Fruit fly (Drosophila melanogaster): ENCODE measurements around the gene grass.

The grass gene

DNA sequence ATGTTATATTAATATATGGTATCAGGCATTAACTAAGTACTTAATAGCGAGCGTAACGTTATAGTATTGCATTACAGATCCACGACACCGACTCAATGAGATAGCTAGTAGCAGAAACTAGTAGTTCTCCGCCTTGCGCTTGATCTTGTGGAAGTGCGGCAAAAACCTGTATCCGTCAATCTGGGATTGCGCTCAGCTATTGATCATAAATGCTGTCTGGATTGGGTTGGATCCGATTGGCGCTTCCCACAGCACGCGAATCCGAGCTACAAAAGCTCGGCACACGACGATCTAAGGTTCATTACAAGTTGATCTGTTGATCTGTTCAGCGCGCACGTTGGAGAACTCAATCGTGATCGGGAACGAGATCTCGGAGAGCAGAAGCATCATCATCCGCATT is 3.1 kb downstream of the grass start, which contains the start of gene CG5909:
TSS of gene CG5909 (plus strand) at position 301 of the 400 bp plus-strand sequence.
- TF ChIP-seq CG17801 (GFP tag; optimal IDR thresholded peaks at IDR 0.05; ENCODE audit: partially characterized antibody): no peak

DNA sequence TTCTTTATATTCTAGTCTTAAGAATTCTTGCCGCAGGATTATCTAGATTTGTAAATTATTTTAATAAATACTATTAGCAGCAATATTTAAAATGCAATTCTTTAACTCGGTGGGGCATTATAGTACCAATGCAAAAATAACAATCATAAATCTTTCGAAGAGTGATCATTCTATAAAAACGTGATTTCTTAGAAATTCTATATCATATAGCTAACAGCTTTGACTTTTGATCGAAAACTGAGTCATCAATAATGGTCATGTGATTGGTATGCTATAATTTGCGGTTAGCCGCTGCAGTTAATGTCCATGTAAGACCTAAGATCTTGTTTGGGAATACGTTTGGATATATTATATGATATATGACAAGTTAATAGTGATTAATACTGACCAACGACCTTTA is 5.1 kb downstream of the grass start, which contains the start of gene ppk31:
TSS of gene ppk31 (plus strand) at position 301 of the 400 bp plus-strand sequence.
- TF ChIP-seq CG17801 (GFP tag; optimal IDR thresholded peaks at IDR 0.05; ENCODE audit: partially characterized antibody): no peak

DNA sequence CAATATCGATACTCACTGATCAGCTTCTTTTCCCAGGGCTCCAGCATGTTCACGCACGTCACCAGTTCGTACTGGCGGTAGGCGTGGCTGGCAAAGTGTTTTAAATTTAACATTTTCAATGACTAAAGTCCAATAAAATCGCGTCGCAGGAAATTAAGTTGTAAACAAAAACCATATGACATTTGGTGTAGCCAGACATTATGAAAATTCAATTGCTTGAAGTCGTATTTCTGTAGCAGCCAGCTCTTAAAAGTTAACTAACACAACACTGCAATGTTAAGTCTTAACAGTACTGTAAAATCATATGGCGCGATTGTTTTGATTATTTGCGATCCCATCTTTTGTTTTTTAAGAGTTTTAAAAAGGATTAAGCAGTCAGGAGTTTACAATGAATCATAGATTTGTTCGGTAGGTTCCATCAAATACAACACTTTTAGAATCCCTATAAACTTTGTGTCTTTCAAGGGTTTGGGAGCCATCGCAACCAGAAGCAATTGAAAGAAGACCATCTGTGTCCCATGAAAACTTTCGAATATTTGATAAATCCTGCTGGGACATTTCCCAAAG is 7.8 kb downstream of the grass start, which contains the start of the genes CG34293 and spn-D:
TSS of gene CG34293 (minus strand) at position 160 of the 567 bp plus-strand sequence.
TSS of gene spn-D (plus strand) at position 301 of the 567 bp plus-strand sequence.
- peak; percentile 28 for TF ChIP-seq CG17801 (GFP tag; optimal IDR thresholded peaks at IDR 0.05; ENCODE audit: partially characterized antibody)

DNA sequence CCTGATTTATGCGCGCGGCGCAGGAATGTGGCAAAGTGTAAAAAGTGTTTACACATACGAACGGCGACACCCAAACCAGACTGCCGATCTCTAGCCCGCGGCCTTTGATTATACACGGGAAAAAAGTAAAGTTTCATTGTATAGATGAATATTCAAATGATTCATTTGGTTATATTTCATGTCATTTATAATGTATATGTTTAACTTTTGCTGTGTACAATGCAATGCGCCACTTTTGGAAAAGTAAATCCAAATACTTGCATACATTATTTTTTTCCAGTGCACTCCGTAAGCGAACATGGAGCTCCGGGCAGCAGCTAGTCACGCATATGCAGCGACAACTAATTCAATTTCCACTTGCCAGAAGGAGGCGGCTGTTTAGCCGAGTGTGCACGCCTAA is 9.6 kb downstream of the grass start:
- TF ChIP-seq CG17801 (GFP tag; optimal IDR thresholded peaks at IDR 0.05; ENCODE audit: partially characterized antibody): no peak

DNA sequence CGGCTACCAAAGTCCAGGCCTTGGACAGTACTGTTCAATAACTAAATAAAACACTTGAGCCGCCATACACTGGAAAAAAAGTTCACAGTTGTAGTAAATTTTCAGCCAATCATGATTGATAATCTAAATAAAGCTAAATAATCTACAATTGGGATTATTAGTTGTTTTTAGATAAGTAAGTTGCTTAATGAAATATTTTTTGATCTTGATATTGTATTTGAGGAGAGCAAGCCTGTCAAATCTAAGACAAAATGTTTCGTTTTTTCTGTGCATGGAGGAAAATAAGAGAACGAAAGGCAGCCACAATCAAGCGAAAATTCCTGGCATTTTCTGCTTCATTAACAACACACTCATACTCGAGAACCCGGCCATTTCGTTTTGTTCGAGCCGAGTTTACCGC is 13.4 kb downstream of the grass start:
- TF ChIP-seq CG17801 (GFP tag; optimal IDR thresholded peaks at IDR 0.05; ENCODE audit: partially characterized antibody): no peak

DNA sequence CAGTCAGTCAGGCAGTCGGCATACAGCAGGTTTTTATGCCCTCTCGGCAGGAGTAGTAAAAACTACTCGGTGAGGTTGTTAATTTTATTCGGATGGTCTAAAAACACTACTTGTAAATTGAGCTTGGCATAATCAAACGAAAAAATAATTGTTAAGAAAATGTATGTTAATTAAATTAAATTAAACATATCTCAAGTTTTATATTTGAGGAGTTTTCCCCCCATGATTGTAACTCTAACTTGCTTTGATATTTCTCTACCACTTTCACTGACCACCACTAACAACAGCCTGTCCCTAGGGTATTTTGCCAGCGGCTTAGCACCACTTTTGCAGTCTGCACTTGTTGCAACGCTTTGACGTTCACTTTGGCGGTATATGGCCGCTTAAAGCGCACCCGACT is 18.0 kb downstream of the grass start:
- TF ChIP-seq CG17801 (GFP tag; optimal IDR thresholded peaks at IDR 0.05; ENCODE audit: partially characterized antibody): no peak

DNA sequence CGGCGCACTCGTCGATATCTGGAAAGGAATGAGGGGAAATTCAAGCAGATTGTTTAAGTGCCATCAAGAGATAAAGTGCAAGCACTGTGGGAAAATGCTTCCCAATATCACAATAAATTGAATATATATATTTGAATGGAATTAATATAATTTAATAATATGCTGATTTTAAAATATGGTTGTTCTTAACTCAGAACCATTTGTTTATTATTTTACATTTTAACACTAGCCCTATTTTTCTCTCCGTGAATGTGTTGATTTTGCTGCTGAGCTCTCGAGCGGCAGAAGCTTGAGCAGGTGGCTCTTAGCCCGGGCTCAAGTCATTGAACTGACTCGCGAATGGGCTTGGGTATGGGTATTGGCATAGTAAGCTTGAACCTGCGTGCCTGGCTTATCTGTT is 19.8 kb downstream of the grass start:
- TF ChIP-seq CG17801 (GFP tag; optimal IDR thresholded peaks at IDR 0.05; ENCODE audit: partially characterized antibody): no peak

DNA sequence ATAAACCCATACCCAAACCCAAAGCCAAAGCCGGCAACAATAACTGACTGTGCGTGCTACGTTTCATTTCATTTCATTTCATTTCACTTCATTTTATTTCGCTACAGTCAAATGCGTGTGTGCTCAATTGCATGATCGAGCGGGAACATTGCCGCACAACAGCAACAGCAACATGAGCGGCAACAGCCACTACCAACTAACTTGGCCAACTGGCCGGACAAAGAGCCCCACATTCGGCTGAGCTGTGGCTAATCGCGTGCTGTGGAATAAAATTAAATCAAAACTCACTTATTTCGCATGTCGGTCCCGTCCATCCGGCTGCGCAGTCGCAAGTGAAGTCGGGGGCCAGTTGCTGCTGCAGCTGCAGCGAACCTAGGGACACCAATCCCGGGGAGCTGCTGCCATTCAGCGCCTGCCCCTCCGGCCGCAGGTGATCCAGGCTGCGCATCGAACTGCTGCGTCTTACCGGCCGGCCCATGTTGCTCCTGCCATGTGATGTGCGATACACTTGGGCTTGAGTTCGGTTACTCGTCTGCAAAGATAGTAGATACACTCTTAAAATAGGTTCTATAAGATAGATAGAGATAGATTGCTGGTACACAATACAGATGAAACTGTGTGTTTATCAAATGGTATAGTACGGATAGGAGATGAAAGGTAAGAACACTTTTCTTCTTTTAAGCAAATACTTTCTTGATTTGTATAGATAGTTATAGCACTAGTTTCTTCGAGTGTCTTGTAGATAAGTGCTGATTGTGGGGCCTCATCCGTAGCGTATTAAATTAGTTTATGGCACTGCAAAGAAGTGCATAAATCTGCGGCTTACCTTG is 21.0 kb downstream of the grass start:
- no peak for TF ChIP-seq CG17801 (GFP tag; optimal IDR thresholded peaks at IDR 0.05; ENCODE audit: partially characterized antibody)

DNA sequence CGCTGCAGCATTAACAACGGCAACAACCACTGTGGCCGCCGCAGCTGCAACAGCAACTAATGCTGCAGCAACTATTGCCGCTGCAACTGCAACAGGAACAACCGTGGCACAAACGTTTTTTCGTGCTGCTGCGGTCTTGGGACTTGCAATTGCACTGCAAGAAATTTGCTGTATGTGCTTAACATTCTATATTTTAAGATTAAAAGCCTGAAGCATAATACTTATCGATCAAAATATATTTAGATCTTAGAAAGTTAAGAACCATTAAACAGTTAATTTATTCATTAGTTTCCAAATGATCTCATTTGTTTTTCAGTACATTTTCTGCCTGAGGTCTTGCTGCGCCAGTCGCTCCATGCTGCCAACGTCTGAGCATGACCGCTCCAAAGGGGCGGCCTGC is 23.3 kb downstream of the grass start:
- TF ChIP-seq CG17801 (GFP tag; optimal IDR thresholded peaks at IDR 0.05; ENCODE audit: partially characterized antibody): no peak

DNA sequence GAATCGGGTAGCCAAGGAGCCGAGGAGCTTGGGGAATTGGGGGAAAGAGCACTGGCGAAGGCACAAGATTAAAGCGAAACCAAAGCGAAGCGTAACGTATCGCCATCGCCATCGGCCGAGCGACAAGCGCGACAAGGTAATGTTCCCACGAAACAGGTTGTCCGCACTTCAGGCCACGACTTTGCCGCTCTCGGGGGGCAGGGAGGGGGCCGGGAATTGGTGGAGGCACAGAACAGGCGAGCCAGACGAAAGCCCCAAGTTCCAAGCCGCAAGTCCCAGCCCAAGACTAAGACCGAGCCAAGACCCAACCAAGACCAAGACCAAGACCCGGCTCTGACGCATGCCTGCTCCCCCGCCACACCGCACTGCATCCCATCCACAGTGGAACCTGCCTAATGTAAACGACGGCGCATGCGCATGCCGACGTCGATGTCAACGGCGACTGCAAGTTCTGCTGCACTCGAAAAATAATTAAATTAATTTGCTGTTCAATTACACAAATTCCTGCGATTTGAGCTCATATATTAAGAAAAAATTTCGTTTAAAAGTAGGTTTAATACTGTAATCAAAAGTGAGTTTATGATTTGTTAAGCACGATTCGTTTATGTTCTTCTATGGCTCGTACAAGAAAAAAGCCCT is 28.3 kb downstream of the grass start:
- TF ChIP-seq CG17801 (GFP tag; optimal IDR thresholded peaks at IDR 0.05; ENCODE audit: partially characterized antibody): no peak

DNA sequence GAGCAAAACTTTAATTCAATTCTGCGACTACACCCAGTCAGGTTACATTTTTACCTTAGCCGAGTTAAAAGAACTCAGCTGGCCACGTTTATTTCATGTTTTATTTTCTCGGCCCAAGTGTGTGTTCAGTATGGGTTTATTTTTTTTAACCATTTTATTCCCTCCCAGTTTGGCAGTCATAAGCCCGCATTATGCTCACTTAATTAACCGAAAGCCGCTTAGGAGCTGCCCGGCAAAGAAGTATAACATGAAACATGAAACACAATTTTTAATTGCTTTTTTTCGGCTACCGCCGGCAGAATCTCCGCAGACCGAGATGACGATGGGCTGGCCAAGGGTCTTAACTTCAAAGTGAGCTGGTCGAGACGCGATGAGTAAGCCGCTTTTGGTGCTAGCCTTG is 29.1 kb downstream of the grass start:
- TF ChIP-seq CG17801 (GFP tag; optimal IDR thresholded peaks at IDR 0.05; ENCODE audit: partially characterized antibody): no peak

DNA sequence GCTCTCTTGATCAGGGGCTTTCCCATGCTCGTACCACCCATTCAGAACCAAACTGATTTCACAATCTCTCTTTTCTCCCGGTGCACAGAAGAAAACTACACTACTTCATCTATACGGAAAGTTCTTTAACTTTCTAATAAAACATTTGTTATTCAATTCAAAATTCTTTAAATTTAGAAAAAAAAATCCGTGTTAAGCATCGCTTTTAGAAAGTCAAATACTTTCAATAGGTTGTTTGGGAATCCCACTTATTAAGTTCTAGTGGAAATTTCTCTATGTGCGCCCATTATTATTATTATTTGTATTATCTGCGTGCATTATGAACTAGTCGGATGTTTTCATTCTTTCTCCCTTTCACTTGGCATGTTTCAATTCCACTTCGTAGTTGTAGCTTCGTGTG is 35.3 kb downstream of the grass start:
- TF ChIP-seq CG17801 (GFP tag; optimal IDR thresholded peaks at IDR 0.05; ENCODE audit: partially characterized antibody): no peak

DNA sequence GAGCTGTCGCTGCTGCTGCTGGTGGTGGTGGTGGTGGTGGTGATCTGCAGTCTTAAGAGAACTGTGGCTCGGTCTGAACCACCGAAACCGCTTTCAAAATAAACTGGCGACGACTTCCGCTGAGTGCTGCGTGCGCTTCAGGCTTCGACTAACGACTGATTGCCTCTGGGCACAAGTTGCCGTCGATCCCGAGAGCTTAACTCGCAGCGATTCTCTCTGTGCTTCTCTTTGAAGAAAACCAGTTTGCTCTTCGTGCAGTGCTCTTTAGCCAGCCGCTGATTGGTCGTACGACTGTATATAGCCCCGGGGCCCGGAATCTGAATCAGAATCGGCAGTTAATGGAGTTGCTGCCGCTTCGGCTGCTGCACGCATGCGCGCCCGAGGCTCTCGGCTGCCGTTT is 36.4 kb downstream of the grass start, which contains the start of gene Ser:
TSS of gene Ser (minus strand) at position 162 of the 400 bp plus-strand sequence.
- TF ChIP-seq CG17801 (GFP tag; optimal IDR thresholded peaks at IDR 0.05; ENCODE audit: partially characterized antibody): no peak

DNA sequence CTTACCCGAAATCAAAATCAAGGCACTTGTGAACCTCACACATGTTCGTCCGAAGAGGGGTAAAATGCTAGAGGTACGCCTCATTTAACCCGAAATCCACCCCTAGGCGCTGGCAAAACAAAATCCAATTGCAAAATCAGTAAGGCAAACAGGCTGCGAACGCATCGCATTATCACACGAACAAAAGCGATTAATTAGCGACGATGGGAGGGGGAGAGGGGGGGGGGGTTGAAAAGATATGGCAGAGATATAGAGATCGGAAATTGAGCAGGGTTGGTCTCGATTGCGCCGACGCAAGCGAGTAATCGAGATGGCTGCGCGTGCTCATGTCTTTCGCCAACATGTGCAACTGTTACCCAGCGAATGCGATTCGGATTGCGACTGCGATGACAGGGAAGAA is 39.1 kb downstream of the grass start:
- TF ChIP-seq CG17801 (GFP tag; optimal IDR thresholded peaks at IDR 0.05; ENCODE audit: partially characterized antibody): no peak

DNA sequence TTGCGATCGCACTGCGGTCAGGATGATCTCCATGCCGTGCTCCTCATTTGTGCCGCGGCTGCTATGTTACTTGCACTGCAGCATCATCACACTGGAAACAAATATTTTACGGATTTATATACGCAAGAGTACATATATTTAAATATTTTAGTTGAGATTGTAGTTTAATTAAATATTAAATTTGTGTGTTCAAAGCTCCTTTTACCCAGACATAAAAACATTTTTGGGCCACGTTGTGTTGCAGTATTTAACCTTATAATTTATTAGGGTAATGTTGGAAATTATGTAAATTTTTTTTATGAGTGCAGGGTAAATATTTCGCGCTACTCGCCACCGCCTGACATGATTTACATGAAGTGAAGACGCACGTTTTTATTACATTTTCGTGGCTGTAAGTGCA is 39.8 kb downstream of the grass start:
- no peak for TF ChIP-seq CG17801 (GFP tag; optimal IDR thresholded peaks at IDR 0.05; ENCODE audit: partially characterized antibody)

Data from ovary, adult (tissue).